Worm (Caenorhabditis elegans) whole organism, midembryonic: ENCODE results near the gene lin-38.

Experiments used
- T22C8.4 ChIP-seq: fragments of 200-800 bp; sonication (Bioruptor generic); IDR thresholded peaks from 2 replicates; pipeline ENCODE4 v1.3.6; 2022; ENCODE audit warnings: missing genetic modification characterization, missing compliant biosample characterization
- cog-1 ChIP-seq: sonication (generic microtip); optimal IDR thresholded peaks from 2 replicates; lab custom pipeline; 2016; ENCODE audit warnings: missing genetic modification characterization, missing compliant biosample characterization
- flt-1 ChIP-seq: fragments of 200-800 bp; sonication (Bioruptor generic); IDR thresholded peaks from 2 replicates; pipeline ENCODE4 v1.3.6; 2022; ENCODE audit warnings: missing genetic modification characterization, missing compliant biosample characterization
- klf-2 ChIP-seq: fragments of 200-800 bp; sonication (Bioruptor generic); conservative IDR thresholded peaks from 2 replicates; pipeline ENCODE4 v1.3.6; 2022; ENCODE audit warnings: missing genetic modification reagents, missing genetic modification characterization, missing compliant biosample characterization
- med-1 ChIP-seq: sonication (generic microtip); optimal IDR thresholded peaks from 2 replicates; lab custom pipeline; 2017; ENCODE audit warnings: missing genetic modification characterization, mild to moderate bottlenecking, missing compliant biosample characterization, antibody characterized with exemption, missing genetic modification reagents; ENCODE audit not compliant: insufficient read depth
- ref-1 ChIP-seq: fragments of 200-800 bp; sonication (Bioruptor generic); conservative IDR thresholded peaks from 2 replicates; pipeline ENCODE4 v1.3.6; 2022; ENCODE audit warnings: missing genetic modification reagents, missing genetic modification characterization, missing compliant biosample characterization
- tab-1 ChIP-seq: fragments of 200-800 bp; sonication (Bioruptor generic); IDR thresholded peaks from 2 replicates; pipeline ENCODE4 v1.3.6; 2022; ENCODE audit warnings: missing genetic modification characterization, missing compliant biosample characterization
- ztf-23 ChIP-seq: fragments of 200-800 bp; sonication (Bioruptor generic); IDR thresholded peaks from 2 replicates; pipeline ENCODE4 v1.3.6; 2022; ENCODE audit warnings: missing genetic modification reagents, missing genetic modification characterization, missing compliant biosample characterization
- ztf-29 ChIP-seq: fragments of 200-800 bp; sonication (Bioruptor generic); IDR thresholded peaks from 2 replicates; pipeline ENCODE4 v1.3.6; 2022; ENCODE audit warnings: missing genetic modification reagents, missing genetic modification characterization, missing compliant biosample characterization

lin-38 gene

DNA sequence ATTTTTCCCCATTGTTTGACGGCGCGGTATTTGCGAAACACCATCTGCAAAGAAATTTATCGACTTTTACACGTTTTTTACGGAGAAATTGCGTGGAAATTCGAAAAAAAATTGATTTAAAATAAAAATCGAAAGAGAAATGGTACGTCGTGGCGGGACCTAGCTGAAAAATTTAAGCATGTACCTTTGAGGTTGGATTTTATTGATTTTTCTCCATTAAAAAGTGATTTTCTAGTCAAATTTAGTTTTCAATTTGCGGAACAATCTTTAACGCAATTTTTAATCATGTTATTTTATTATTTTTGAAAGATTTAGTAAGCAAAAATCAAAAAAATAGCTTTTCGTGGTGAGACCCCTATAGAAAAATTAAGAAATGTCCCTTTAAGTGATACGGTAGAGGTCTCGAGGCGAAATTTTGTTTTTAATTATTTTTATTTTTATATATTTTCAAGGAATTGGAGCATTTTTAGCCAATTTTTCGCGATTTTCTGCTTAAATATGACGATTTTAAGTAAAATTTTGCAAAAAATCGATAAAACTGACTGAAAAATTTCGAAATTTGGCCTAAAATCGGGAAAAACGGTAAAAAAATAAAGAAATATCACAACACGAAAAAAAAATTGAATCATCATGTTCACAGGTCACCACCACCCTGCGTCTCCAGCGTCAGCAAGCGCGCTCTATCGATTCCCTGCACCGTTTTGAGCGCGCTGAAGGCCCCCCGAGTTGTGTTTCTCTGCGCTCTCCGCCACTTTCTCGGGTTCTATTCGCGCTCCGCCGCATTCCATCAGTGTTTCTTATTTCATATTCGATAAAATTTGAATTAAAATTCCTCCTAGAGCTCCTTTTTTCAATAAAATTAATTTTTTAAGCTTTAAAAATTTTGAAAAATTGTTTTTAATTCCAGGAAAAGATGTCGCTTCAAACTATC is at the start of gene lin-38, which contains the start of gene mrpl-37:
TSS of gene lin-38 (plus strand) at position 908 of the 931 bp plus-strand sequence.
TSS of gene mrpl-37 (minus strand) at position 51 of the 931 bp plus-strand sequence.
- TF ChIP-seq tab-1 (no peak), ztf-23 (no peak), T22C8.4 (peak; percentile 24; the same call in 1 of the 2 replicates), cog-1 (tag; lab: Kevin White, UChicago) (peak; percentile 33), ref-1 (no peak), med-1 (GFP tag; lab: Kevin White, UChicago) (no peak)

DNA sequence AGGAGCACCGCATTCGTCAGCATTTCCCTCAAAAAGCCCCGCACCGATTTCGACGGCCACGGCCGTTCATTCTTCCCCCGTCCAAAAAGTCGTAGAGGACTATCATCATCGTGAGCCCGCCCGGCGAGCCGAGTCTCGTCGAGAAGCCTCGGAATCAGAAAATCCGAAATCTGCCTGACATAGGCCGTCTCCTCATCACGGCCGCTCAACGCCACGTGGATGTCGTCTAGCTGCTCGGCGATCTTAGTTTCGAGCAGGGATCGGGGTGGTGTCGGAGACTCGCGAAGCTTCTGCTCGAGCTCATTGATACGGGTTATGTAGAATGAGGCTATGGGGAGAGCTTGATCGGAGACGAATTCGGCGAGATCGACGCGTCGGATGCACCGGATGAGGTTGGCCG is 46.6 kb upstream of the lin-38 start:
- TF ChIP-seq ztf-29 (GFP tag; lab: Robert Waterston, UW): no peak
- TF ChIP-seq klf-2 (GFP tag; lab: Robert Waterston, UW): no peak
- no peak for TF ChIP-seq flt-1 (GFP tag; lab: Robert Waterston, UW)
- no peak for TF ChIP-seq ref-1
- no peak for TF ChIP-seq cog-1 (tag; lab: Kevin White, UChicago)
- no peak for TF ChIP-seq T22C8.4
- TF ChIP-seq ztf-23: no peak
- no peak for TF ChIP-seq med-1 (GFP tag; lab: Kevin White, UChicago)
- no peak for TF ChIP-seq tab-1

DNA sequence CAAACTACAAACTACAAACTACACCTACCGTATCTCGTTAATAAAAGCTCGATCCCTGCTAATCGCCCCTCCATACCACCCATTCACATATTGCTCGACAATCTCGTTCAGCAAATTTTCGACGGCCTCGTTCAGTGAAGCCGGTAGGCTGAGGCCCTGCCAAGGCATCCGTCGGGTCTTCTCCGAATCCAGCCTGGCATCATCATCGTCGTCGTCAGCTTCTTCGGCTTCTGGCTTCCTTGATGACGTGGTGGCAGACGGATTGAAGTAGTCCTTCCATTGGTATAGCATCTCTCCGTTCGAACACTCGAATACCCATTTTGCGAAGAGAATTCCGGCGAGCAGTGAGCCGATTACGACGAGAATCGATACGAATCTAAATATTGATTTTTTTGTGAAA is 45.1 kb upstream of the lin-38 start:
- TF ChIP-seq ztf-29 (GFP tag; lab: Robert Waterston, UW) (no peak), tab-1 (no peak), ref-1 (no peak), T22C8.4 (no peak)

DNA sequence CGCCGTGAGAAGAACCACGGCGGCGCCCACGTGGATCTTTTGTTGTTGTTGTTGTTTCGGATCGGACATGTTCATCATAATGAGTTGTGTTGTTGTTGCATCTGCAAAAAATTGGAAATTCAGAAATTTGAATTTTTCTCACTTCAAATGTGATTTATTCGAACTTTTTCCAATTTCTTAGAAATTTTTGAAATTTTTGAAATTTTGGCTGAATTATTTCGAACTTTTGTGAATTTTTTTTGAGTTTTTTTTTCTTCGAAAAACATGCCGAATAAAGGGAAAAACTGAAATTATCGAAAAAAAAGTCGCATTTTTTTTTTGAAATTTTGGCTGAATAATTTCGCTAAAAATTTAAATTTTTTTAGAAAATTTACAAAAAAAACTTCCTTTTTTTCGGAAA is 44.6 kb upstream of the lin-38 start, which contains the start of gene snx-14:
TSS of gene snx-14 (minus strand) at position 101 of the 400 bp plus-strand sequence.
- TF ChIP-seq flt-1 (GFP tag; lab: Robert Waterston, UW): no peak
- TF ChIP-seq ref-1: no peak
- no peak for TF ChIP-seq tab-1
- no peak for TF ChIP-seq klf-2 (GFP tag; lab: Robert Waterston, UW)
- no peak for TF ChIP-seq T22C8.4
- TF ChIP-seq med-1 (GFP tag; lab: Kevin White, UChicago): no peak
- no peak for TF ChIP-seq cog-1 (tag; lab: Kevin White, UChicago)
- TF ChIP-seq ztf-29 (GFP tag; lab: Robert Waterston, UW): no peak
- TF ChIP-seq ztf-23: no peak

DNA sequence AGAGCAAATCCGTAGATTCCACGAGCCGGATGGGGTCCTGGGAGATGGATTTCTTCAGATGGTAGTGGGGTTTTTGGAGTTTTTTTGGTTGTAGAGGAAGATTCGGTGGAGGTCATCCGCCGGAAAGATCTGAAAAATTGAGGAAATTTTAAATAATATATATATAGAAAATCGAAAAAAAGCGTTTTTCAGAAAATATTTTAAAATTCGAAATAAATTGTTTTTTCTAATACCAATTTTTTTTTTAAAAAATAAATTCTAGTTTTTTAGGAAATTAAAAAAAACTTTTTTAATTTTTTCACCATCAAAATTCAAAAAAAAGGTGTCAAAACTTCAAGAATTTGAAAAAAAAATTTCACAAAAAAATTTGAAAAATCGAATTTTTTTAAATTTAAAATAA is 34.8 kb upstream of the lin-38 start, which contains the start of the genes noa-1 and Y48E1B.17:
TSS of gene noa-1 (minus strand) at position 101 of the 400 bp plus-strand sequence.
TSS of gene Y48E1B.17 (minus strand) at position 129 of the 400 bp plus-strand sequence.
- TF ChIP-seq med-1 (GFP tag; lab: Kevin White, UChicago): no peak
- no peak for TF ChIP-seq klf-2 (GFP tag; lab: Robert Waterston, UW)
- no peak for TF ChIP-seq cog-1 (tag; lab: Kevin White, UChicago)
- TF ChIP-seq ref-1: no peak
- no peak for TF ChIP-seq flt-1 (GFP tag; lab: Robert Waterston, UW)
- no peak for TF ChIP-seq ztf-29 (GFP tag; lab: Robert Waterston, UW)

DNA sequence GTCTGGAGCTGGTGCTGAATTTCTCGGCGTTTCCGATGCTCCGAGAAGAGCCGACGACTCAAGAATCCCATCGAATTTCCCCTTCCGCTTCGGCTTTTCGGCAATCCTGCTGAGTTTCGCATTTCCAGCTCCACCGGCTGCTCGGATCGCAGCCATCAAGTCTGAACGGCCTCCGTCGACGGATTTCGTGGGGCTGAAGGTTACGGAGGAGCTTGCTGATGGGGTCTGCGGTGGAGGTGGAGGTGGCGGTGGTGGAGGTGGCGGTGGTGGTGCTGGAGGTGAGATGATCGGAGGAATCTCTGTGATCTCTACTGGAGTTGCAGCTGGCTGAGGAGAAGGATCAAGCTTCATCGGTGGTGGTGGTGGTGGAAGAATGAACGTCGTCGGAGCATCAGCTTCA is 32.7 kb upstream of the lin-38 start:
- TF ChIP-seq med-1 (GFP tag; lab: Kevin White, UChicago): no peak
- TF ChIP-seq ref-1: no peak
- no peak for TF ChIP-seq klf-2 (GFP tag; lab: Robert Waterston, UW)
- TF ChIP-seq tab-1: no peak

DNA sequence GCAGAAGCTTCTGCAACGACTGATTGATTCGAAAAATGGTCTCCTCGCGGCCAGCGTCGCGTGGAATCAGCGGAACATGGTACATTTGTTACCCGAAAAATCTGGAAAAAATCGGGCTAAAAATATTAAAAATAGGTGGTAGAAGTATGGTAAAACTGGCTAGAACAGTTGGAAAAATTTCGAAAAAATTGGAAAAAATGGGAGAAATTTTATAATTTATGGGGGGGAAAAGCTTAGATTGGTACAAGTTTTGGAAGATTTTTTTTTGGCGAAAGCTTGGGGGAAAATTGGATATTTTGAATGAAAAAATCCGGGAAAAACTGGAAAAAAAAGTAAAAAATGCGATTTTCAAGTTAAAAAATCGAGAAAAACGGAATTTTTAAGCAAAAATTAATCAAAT is 28.2 kb upstream of the lin-38 start, which contains the start of gene ddl-2:
TSS of gene ddl-2 (minus strand) at position 101 of the 400 bp plus-strand sequence.
- TF ChIP-seq med-1 (GFP tag; lab: Kevin White, UChicago): no peak
- TF ChIP-seq ztf-23: no peak
- no peak for TF ChIP-seq ztf-29 (GFP tag; lab: Robert Waterston, UW)
- no peak for TF ChIP-seq flt-1 (GFP tag; lab: Robert Waterston, UW)
- no peak for TF ChIP-seq tab-1
- TF ChIP-seq T22C8.4: no peak
- no peak for TF ChIP-seq klf-2 (GFP tag; lab: Robert Waterston, UW)
- TF ChIP-seq cog-1 (tag; lab: Kevin White, UChicago): no peak
- TF ChIP-seq ref-1: no peak

DNA sequence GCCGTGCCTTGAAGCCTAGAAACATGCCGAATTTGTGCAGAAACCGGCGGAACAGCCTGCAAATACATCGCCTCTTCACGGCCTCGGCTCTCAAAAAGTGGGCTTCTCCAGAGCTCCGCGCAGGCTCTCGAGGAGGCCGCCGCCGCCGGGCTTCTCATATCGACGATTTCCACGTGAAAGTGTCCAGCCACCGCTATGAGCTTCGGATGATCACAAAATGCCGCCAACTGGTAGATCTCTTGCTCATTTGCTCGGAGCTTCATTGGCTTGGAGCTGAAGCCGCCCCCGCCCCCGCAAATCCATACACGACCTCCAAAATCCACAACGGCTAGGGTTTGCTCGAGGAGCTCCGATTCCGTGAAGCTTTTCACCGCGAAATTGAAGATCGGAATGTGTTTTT is 15.2 kb upstream of the lin-38 start:
- TF ChIP-seq ref-1 (no peak), cog-1 (tag; lab: Kevin White, UChicago) (no peak), flt-1 (GFP tag; lab: Robert Waterston, UW) (no peak), klf-2 (GFP tag; lab: Robert Waterston, UW) (no peak), med-1 (GFP tag; lab: Kevin White, UChicago) (no peak), T22C8.4 (no peak), ztf-29 (GFP tag; lab: Robert Waterston, UW) (no peak), ztf-23 (no peak), tab-1 (no peak)

DNA sequence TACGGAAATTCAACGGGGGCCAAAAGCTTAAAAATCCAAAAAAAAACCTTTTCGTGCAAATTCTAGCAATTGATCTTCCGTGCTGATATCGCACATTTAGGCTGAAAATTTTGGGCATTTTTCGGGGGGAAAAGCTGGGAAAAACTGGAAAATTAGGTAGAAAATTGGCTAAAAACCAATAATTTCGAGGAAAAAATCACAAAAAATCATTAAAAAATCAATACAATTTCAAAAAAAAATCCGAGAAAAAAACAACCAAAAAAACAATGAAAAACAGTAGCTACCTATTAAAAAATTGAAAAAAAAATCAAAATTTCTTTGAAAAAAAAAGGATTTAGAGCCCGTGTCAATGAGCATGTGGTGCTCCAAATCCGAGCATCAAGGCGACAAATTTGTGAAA is 7.9 kb upstream of the lin-38 start, which contains the start of gene Y48E1B.3:
TSS of gene Y48E1B.3 (minus strand) at position 101 of the 400 bp plus-strand sequence.
- TF ChIP-seq klf-2 (GFP tag; lab: Robert Waterston, UW): no peak

DNA sequence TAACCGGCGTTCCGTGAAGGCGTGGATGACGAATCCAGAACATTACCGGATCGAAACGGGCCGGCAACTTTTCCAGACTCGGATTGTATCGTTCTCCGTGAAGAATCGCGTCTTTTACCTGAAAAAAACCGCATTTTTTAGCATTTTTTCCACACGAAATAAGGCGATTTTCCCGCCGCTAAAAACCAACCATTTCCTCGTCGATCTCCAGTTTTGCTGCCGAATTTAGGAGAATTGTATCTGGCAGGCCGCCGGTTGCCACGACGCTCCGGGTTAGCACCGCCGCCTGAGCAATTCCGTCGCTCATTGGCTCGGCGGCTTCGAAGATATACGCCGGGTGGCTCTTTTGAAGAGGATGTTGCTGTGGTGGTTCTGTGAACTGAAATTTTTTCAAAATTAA is 1.3 kb upstream of the lin-38 start:
- TF ChIP-seq tab-1 (no peak), ztf-23 (no peak), ztf-29 (GFP tag; lab: Robert Waterston, UW) (no peak), med-1 (GFP tag; lab: Kevin White, UChicago) (no peak), ref-1 (no peak), flt-1 (GFP tag; lab: Robert Waterston, UW) (no peak), T22C8.4 (no peak), klf-2 (GFP tag; lab: Robert Waterston, UW) (no peak), cog-1 (tag; lab: Kevin White, UChicago) (no peak)
